Fruit fly (Drosophila melanogaster): ENCODE measurements around the gene Poc1.
A peak's percentile ranks its signal among the peaks of the same experiment; 100 is the strongest.

The Poc1 gene

DNA sequence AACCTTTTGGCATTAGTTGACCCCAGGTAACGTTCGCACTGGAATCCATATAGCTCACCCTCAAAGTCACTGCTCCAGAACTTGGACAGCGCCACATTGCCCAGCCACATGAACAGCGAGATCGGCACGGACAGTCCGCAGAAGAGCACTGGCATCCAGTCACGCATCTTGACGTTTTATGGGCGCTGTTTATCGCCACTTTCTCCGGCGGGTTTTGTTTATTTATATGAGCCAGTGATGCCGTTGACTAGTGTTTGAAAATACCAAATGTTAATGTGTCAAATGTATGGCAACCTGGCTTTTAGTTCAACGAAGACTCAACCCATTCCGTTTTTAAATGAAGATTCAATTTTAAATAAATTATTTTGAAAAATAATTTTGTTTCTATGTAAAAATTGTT, 2.2 kb downstream of the Poc1 start, which contains the start of gene CG10171 (continued):
- TF ChIP-seq ems (GFP tag; optimal IDR thresholded peaks at IDR 0.05) (no peak), CG12104 (GFP tag; optimal IDR thresholded peaks at IDR 0.05) (no peak), CG17829 (tag; optimal IDR thresholded peaks at IDR 0.05) (no peak), hb (GFP tag; IDR thresholded peaks at IDR 0.05; ENCODE audit: partially characterized antibody) (no peak), CG18011 (GFP tag; optimal IDR thresholded peaks at IDR 0.05) (no peak), jumu (GFP tag; optimal IDR thresholded peaks at IDR 0.05) (no peak), D19B (GFP tag; optimal IDR thresholded peaks at IDR 0.05) (no peak), run (tag; optimal IDR thresholded peaks at IDR 0.05) (no peak), tgo (GFP tag; IDR thresholded peaks at IDR 0.05) (no peak), CG17359 (tag; optimal IDR thresholded peaks at IDR 0.05) (no peak), Sox102F (GFP tag; optimal IDR thresholded peaks at IDR 0.05) (no peak), CG17568 (GFP tag; optimal IDR thresholded peaks at IDR 0.05) (no peak), dimm (GFP tag; IDR thresholded peaks at IDR 0.05) (no peak), D (optimal IDR thresholded peaks at IDR 0.05) (no peak), D (GFP tag; optimal IDR thresholded peaks at IDR 0.05) (no peak), pzg (GFP tag; optimal IDR thresholded peaks at IDR 0.05) (peak; percentile 59), crp (GFP tag; optimal IDR thresholded peaks at IDR 0.05) (no peak), CG34422 (GFP tag; IDR thresholded peaks at IDR 0.05) (peak; percentile 45; the same call in 1 of the 3 replicates), shn (GFP tag; optimal IDR thresholded peaks at IDR 0.05) (no peak), CG15011 (GFP tag; optimal IDR thresholded peaks at IDR 0.05) (no peak), ind (GFP tag; optimal IDR thresholded peaks at IDR 0.05) (no peak), chm (GFP tag; IDR thresholded peaks at IDR 0.05) (no peak), CG2678 (tag; optimal IDR thresholded peaks at IDR 0.05) (no peak), E2f1 (GFP tag; IDR thresholded peaks at IDR 0.05) (0 out of 2 replicates have a peak, but pooled peaks have one; percentile 6), tna (GFP tag; IDR thresholded peaks at IDR 0.05; ENCODE audit: partially characterized antibody) (peak; percentile 44; the same call in 1 of the 2 replicates), CG10274 (GFP tag; optimal IDR thresholded peaks at IDR 0.05) (no peak), az2 (GFP tag; optimal IDR thresholded peaks at IDR 0.05) (no peak), CG17328 (GFP tag; IDR thresholded peaks at IDR 0.05) (no peak), trh (GFP tag; optimal IDR thresholded peaks at IDR 0.05) (no peak), CG2889 (GFP tag; IDR thresholded peaks at IDR 0.05) (no peak), jigr1 (GFP tag; IDR thresholded peaks at IDR 0.05) (peak; percentile 49; the same call in 1 of the 3 replicates), nerfin-2 (GFP tag; IDR thresholded peaks at IDR 0.05; ENCODE audit: partially characterized antibody) (no peak), CG2120 (GFP tag; optimal IDR thresholded peaks at IDR 0.05) (no peak), chinmo (GFP tag; IDR thresholded peaks at IDR 0.05; ENCODE audit: partially characterized antibody) (no peak), CG30020 (tag; optimal IDR thresholded peaks at IDR 0.05) (no peak), CG10147 (GFP tag; optimal IDR thresholded peaks at IDR 0.05) (no peak), bigmax (GFP tag; optimal IDR thresholded peaks at IDR 0.05) (no peak), NK7.1 (GFP tag; optimal IDR thresholded peaks at IDR 0.05) (no peak), h (optimal IDR thresholded peaks at IDR 0.05) (no peak), NFAT (GFP tag; IDR thresholded peaks at IDR 0.05) (peak; percentile 11; the same call in 1 of the 2 replicates), CG3163 (GFP tag; optimal IDR thresholded peaks at IDR 0.05) (no peak), Atf3 (GFP tag; optimal IDR thresholded peaks at IDR 0.05) (no peak), CoRest (tag; optimal IDR thresholded peaks at IDR 0.05) (peak; percentile 27), Ets97D (GFP tag; optimal IDR thresholded peaks at IDR 0.05) (peak; percentile 53), Max (GFP tag; optimal IDR thresholded peaks at IDR 0.05) (no peak), Dref (GFP tag; IDR thresholded peaks at IDR 0.05) (peak; percentile 43; the same call in 1 of the 2 replicates), CG43689 (GFP tag; IDR thresholded peaks at IDR 0.05) (no peak), her (GFP tag; optimal IDR thresholded peaks at IDR 0.05) (no peak), ara (GFP tag; IDR thresholded peaks at IDR 0.05) (no peak), Abd-B (GFP tag; optimal IDR thresholded peaks at IDR 0.05) (peak; percentile 50), Scr (GFP tag; IDR thresholded peaks at IDR 0.05; ENCODE audit: partially characterized antibody) (no peak), CG8388 (GFP tag; optimal IDR thresholded peaks at IDR 0.05) (no peak)

Data from whole organism, embryonic.